Fruit fly (Drosophila melanogaster) whole organism, prepupa: ENCODE measurements around the gene PDZ-GEF.

ENCODE experiments used
- CG3032 ChIP-seq: fragments of 200-800 bp; optimal IDR thresholded peaks from 2 replicates; lab custom pipeline; 2019; ENCODE audit warnings: missing biosample characterization, mild to moderate bottlenecking, missing genetic modification characterization, moderate library complexity
- CG6854 ChIP-seq: fragments of 200-800 bp; sonication (Bioruptor generic); optimal IDR thresholded peaks from 2 replicates; lab custom pipeline; 2017; ENCODE audit warnings: missing biosample characterization, mild to moderate bottlenecking, missing genetic modification characterization
- CG8319 ChIP-seq: fragments of 200-800 bp; sonication (Bioruptor generic); optimal IDR thresholded peaks from 3 replicates; lab custom pipeline; 2016; ENCODE audit warnings: missing biosample characterization, missing genetic modification characterization
- Eip75B ChIP-seq: fragments of 200-800 bp; sonication (Bioruptor generic); optimal IDR thresholded peaks from 3 replicates; lab custom pipeline; 2016; ENCODE audit warnings: missing biosample characterization, missing genetic modification characterization
- Gug ChIP-seq: fragments of 200-800 bp; sonication (Bioruptor generic); IDR thresholded peaks from 2 replicates; pipeline ENCODE4 v1.3.6; 2022; ENCODE audit warnings: missing biosample characterization, missing genetic modification characterization
- Hr39 ChIP-seq: fragments of 200-800 bp; sonication (Bioruptor generic); optimal IDR thresholded peaks from 2 replicates; lab custom pipeline; 2016; ENCODE audit warnings: missing biosample characterization, missing genetic modification characterization
- Lpt ChIP-seq: fragments of 200-800 bp; sonication (Bioruptor generic); optimal IDR thresholded peaks from 3 replicates; lab custom pipeline; 2016; ENCODE audit warnings: missing biosample characterization, missing genetic modification characterization
- Smox ChIP-seq: fragments of 200-800 bp; sonication (Bioruptor generic); optimal IDR thresholded peaks from 3 replicates; lab custom pipeline; 2016; ENCODE audit warnings: missing biosample characterization, missing genetic modification characterization
- fkh ChIP-seq: fragments of 200-800 bp; sonication (Bioruptor generic); optimal IDR thresholded peaks from 3 replicates; lab custom pipeline; 2017; ENCODE audit warnings: missing biosample characterization, mild to moderate bottlenecking, missing genetic modification characterization, moderate library complexity
- pdm3 ChIP-seq: fragments of 200-800 bp; sonication (Bioruptor generic); optimal IDR thresholded peaks from 3 replicates; lab custom pipeline; 2016; ENCODE audit warnings: missing biosample characterization, missing genetic modification characterization
- salr ChIP-seq, 2 experiments: fragments of 200-800 bp; sonication (Bioruptor generic); optimal IDR thresholded peaks; 3 replicates each; lab custom pipeline; 2016 to 2018; ENCODE audit warnings: missing biosample characterization in 2 of 2, missing genetic modification characterization in 2 of 2, mild to moderate bottlenecking in 1 of 2
- vri ChIP-seq: fragments of 200-800 bp; sonication (Bioruptor generic); optimal IDR thresholded peaks from 3 replicates; lab custom pipeline; 2016; ENCODE audit warnings: missing biosample characterization, mild to moderate bottlenecking, missing genetic modification characterization

DNA sequence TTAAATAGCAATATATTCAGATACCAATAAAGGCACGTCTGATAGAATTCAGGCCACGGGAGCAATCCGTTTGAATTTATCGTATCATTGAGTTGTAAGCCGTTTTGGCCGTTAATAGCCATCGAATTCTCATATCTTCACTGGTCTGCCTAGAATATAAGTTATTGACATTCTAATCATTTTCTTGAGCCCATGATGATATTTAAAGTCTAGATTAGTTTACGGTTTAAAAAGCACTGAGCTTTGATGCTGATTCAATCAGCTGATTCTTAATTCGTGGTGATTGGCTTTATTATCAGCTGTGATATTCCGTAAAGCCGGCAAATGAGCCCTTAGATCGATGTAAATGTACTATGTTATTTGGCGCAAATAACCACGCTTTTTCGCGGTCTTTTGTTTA is 48.5 kb downstream of the PDZ-GEF start, which contains the start of gene slam:
- TF ChIP-seq Hr39 (GFP tag; lab: Kevin White, UChicago): no peak
- TF ChIP-seq pdm3 (GFP tag; lab: Kevin White, UChicago): no peak
- TF ChIP-seq CG8319: no peak
- no peak for TF ChIP-seq Smox (GFP tag; lab: Kevin White, UChicago)
- no peak for TF ChIP-seq Gug (GFP tag; lab: Robert Waterston, UW)
- no peak for TF ChIP-seq Lpt (GFP tag; lab: Kevin White, UChicago)
- TF ChIP-seq fkh (GFP tag; lab: Kevin White, UChicago): no peak
- no peak for TF ChIP-seq vri (GFP tag; lab: Kevin White, UChicago)
- no peak for TF ChIP-seq CG3032 (tag; lab: Kevin White, UChicago)
- no peak for TF ChIP-seq salr (GFP tag; optimal IDR thresholded peaks at IDR 0.05; lab: Kevin White, UChicago)
- TF ChIP-seq CG6854 (GFP tag; lab: Kevin White, UChicago): no peak
- no peak for TF ChIP-seq Eip75B
